Fruit fly (Drosophila melanogaster): ENCODE measurements around the gene CG16986.

The CG16986 gene

DNA sequence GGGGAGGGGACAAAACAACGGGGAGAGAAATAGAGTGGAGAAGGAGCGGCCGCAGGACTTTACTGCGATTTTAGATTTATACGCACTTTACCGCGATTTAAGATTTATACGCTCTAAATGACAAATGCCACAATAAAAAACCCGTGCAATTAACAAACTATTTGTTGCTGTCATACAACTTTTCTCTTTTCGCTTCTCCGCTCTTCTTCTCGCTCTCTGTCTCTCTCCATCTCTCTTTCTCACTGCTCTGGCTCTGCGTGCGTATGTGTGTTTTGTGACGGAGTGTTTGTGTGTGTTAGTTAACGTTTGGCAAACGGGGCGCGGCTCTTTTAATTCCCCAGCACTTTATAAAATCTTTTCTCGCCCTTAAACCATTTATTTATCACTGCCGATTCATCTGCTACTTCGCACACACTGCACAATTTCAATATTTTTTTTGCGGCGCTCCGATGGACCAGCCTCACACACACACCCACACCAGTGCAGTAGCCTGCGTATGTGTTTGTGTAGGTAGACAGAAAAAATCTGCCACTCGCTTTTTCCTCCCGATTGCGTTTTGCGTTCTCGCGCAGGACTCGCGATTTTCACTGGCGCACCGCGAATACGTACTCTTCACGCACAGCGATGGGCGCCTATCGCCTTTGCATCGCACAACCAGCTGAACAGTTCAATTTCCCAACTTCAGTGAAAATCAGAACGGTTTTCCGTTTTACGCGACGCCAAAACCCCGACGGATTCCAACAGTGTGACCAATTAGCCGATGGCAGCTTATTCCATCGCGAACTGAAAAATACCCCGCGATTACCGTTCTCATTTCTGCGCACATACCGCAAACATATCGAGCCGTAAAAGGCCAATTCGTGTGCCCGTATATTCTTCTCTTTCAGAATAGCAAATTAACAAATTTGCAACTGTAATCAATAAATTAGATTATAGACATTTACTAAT is 14.1 kb upstream of the CG16986 start, which contains the start of gene msn (continued):
- TF ChIP-seq CG8089 (GFP tag; optimal IDR thresholded peaks at IDR 0.05) (no peak), Ptx1 (GFP tag; IDR thresholded peaks at IDR 0.05) (0 out of 2 replicates have a peak, but pooled peaks have one; percentile 25), Dfd (GFP tag; optimal IDR thresholded peaks at IDR 0.05) (no peak), bsh (GFP tag; optimal IDR thresholded peaks at IDR 0.05) (peak in 1 of 2 experiments; percentile 40), NFAT (GFP tag; IDR thresholded peaks at IDR 0.05) (peak; percentile 43; the same call in 1 of the 2 replicates), tgo (GFP tag; IDR thresholded peaks at IDR 0.05) (no peak), CG34224 (GFP tag; IDR thresholded peaks at IDR 0.05; ENCODE audit: partially characterized antibody) (peak; percentile 44; the same call in 2 of the 3 replicates), scrt (GFP tag; optimal IDR thresholded peaks at IDR 0.05) (peak; percentile 25), CG9876 (GFP tag; optimal IDR thresholded peaks at IDR 0.05) (no peak), CG3407 (GFP tag; optimal IDR thresholded peaks at IDR 0.05) (no peak), Xrp1 (GFP tag; IDR thresholded peaks at IDR 0.05) (no peak), pb (GFP tag; optimal IDR thresholded peaks at IDR 0.05) (peak; percentile 40), CG6765 (GFP tag; optimal IDR thresholded peaks at IDR 0.05) (no peak), hbn (GFP tag; IDR thresholded peaks at IDR 0.05; ENCODE audit: partially characterized antibody) (no peak), jing (GFP tag; optimal IDR thresholded peaks at IDR 0.05) (no peak), CG14050 (GFP tag; IDR thresholded peaks at IDR 0.05) (no peak), wdn (GFP tag; IDR thresholded peaks at IDR 0.05) (no peak), CG14441 (GFP tag; IDR thresholded peaks at IDR 0.05) (0 out of 2 replicates have a peak, but pooled peaks have one; percentile 22), CG10321 (GFP tag; IDR thresholded peaks at IDR 0.05) (no peak), CG30020 (tag; optimal IDR thresholded peaks at IDR 0.05) (no peak), wek (GFP tag; optimal IDR thresholded peaks at IDR 0.05) (peak; percentile 54), H15 (GFP tag; IDR thresholded peaks at IDR 0.05) (no peak), Bdp1 (GFP tag; optimal IDR thresholded peaks at IDR 0.05) (no peak), knrl (GFP tag; IDR thresholded peaks at IDR 0.05; ENCODE audit: partially characterized antibody) (peak; percentile 36; the same call in 2 of the 3 replicates), CHES-1-like (GFP tag; optimal IDR thresholded peaks at IDR 0.05) (peak; percentile 36), Fer2 (tag; optimal IDR thresholded peaks at IDR 0.05) (no peak), aop (GFP tag; IDR thresholded peaks at IDR 0.05) (no peak), ATbp (GFP tag; optimal IDR thresholded peaks at IDR 0.05) (no peak), CG9727 (GFP tag; optimal IDR thresholded peaks at IDR 0.05) (no peak), Opbp (GFP tag; IDR thresholded peaks at IDR 0.05; ENCODE audit: partially characterized antibody) (peak; percentile 61; the same call in 2 of the 3 replicates), lov (optimal IDR thresholded peaks at IDR 0.05) (no peak), lov (GFP tag; IDR thresholded peaks at IDR 0.05) (no peak), CG11247 (GFP tag; IDR thresholded peaks at IDR 0.05) (no peak), CG17385 (GFP tag; optimal IDR thresholded peaks at IDR 0.05) (peak; percentile 22), CG18764 (GFP tag; optimal IDR thresholded peaks at IDR 0.05) (no peak), CG16815 (GFP tag; optimal IDR thresholded peaks at IDR 0.05) (no peak), esg (GFP tag; conservative IDR thresholded peaks at IDR 0.05) (no peak), Ravus (GFP tag; IDR thresholded peaks at IDR 0.05) (no peak), CG16863 (GFP tag; optimal IDR thresholded peaks at IDR 0.05) (no peak), crol (GFP tag; IDR thresholded peaks at IDR 0.05) (peak; percentile 11; the same call in 1 of the 2 replicates), CG7271 (tag; optimal IDR thresholded peaks at IDR 0.05) (no peak), danr (GFP tag; IDR thresholded peaks at IDR 0.05) (no peak), CG15601 (tag; optimal IDR thresholded peaks at IDR 0.05) (no peak), bigmax (GFP tag; optimal IDR thresholded peaks at IDR 0.05) (no peak), ERR (GFP tag; optimal IDR thresholded peaks at IDR 0.05) (peak; percentile 12), mirr (GFP tag; optimal IDR thresholded peaks at IDR 0.05) (peak; percentile 55), CrebB (tag; optimal IDR thresholded peaks at IDR 0.05) (peak; percentile 5), dimm (GFP tag; IDR thresholded peaks at IDR 0.05) (no peak), CG3163 (GFP tag; optimal IDR thresholded peaks at IDR 0.05) (peak; percentile 69)

Data from whole organism, embryonic.